Worm (Caenorhabditis elegans): ENCODE results near the gene srg-37.

DNA sequence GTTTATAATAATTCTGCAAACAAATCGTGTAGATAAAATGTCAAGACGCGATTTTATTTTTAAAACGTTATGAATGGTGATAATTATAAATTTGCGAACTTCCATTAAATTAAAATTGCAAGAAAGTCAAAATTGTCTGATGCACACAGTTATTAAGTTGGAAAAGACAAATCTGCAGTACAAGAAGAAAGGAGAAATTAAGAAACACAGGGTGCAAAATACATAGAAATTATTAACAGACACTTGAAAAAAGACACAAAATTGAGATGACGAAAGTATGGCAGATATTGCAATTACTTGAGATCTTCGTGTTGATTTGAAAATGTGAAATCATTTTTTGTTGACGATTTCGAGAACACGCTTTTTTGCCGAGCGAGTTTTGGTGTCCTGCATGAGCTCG is 6.7 kb upstream of the srg-37 start:
- no peak for TF ChIP-seq zag-1 (tag; optimal IDR thresholded peaks at IDR 0.05)
- TF ChIP-seq nhr-10 (tag; optimal IDR thresholded peaks at IDR 0.05): no peak
- no peak for TF ChIP-seq unc-39 (tag; optimal IDR thresholded peaks at IDR 0.05)
- no peak for TF ChIP-seq ztf-11 (tag; optimal IDR thresholded peaks at IDR 0.05)
- TF ChIP-seq ama-1 (optimal IDR thresholded peaks at IDR 0.05): no peak
- TF ChIP-seq elt-1 (tag; optimal IDR thresholded peaks at IDR 0.05): no peak

Measured in whole organism, L2 larva.